Worm (Caenorhabditis elegans) whole organism, L1 larva: ENCODE results near the gene F56C9.8.

Experiments
- C16A3.4 ChIP-seq: fragments of 150-350 bp; optimal IDR thresholded peaks from 2 replicates; lab custom pipeline; 2014; ENCODE audit warnings: missing biosample characterization, missing genetic modification characterization
- Y116A8C.19 ChIP-seq: sonication (generic microtip); optimal IDR thresholded peaks from 2 replicates; lab custom pipeline; 2016; ENCODE audit warnings: missing compliant biosample characterization, missing genetic modification characterization, borderline replicate concordance
- alr-1 ChIP-seq: fragments of 200-800 bp; sonication (Bioruptor generic); optimal IDR thresholded peaks from 2 replicates; lab custom pipeline; 2018; ENCODE audit warnings: borderline replicate concordance, mild to moderate bottlenecking, missing genetic modification characterization, missing compliant biosample characterization
- ama-1 ChIP-seq: fragments of 150-350 bp; optimal IDR thresholded peaks from 2 replicates; lab custom pipeline; 2014
- blmp-1 ChIP-seq: fragments of 150-350 bp; optimal IDR thresholded peaks from 2 replicates; lab custom pipeline; 2014; ENCODE audit warnings: missing biosample characterization, missing genetic modification characterization
- ceh-63 ChIP-seq: fragments of 200-800 bp; sonication (Bioruptor generic); optimal IDR thresholded peaks from 2 replicates; lab custom pipeline; 2018; ENCODE audit warnings: mild to moderate bottlenecking, missing genetic modification characterization, missing compliant biosample characterization
- ceh-8 ChIP-seq: fragments of 200-800 bp; sonication (Bioruptor generic); optimal IDR thresholded peaks from 2 replicates; lab custom pipeline; 2018; ENCODE audit warnings: mild to moderate bottlenecking, missing genetic modification characterization, moderate library complexity, missing compliant biosample characterization
- ceh-88 ChIP-seq: fragments of 200-800 bp; sonication (Bioruptor generic); IDR thresholded peaks from 2 replicates; pipeline ENCODE4 v1.3.6; 2022; ENCODE audit warnings: missing genetic modification characterization, missing compliant biosample characterization
- ces-1 ChIP-seq: fragments of 150-350 bp; optimal IDR thresholded peaks from 2 replicates; lab custom pipeline; 2014; ENCODE audit warnings: missing biosample characterization, missing genetic modification reagents, missing genetic modification characterization
- dpl-1 ChIP-seq, 3 experiments: fragments of 150-350 bp in 2 of 3; sonication (generic microtip) in 1 of 3; optimal IDR thresholded peaks; 2 replicates each; lab custom pipeline; 2014 to 2017; ENCODE audit warnings: missing biosample characterization in 3 of 3, missing genetic modification characterization in 3 of 3, missing genetic modification reagents in 3 of 3
- efl-1 ChIP-seq, 4 experiments: fragments of 150-350 bp; optimal IDR thresholded peaks in 3 of 4; peaks in 1 of 4; 1 replicate in 1 of 4; 2 replicates in 3 of 4; lab custom pipeline; 2014; ENCODE audit warnings: missing biosample characterization in 2 of 4, missing genetic modification characterization in 2 of 4, missing genetic modification reagents in 2 of 4
- efl-3 ChIP-seq: fragments of 200-800 bp; sonication (Bioruptor generic); optimal IDR thresholded peaks from 2 replicates; lab custom pipeline; 2018; ENCODE audit warnings: mild to moderate bottlenecking, missing genetic modification characterization, missing compliant biosample characterization
- egl-13 ChIP-seq: sonication (generic microtip); optimal IDR thresholded peaks from 2 replicates; lab custom pipeline; 2016; ENCODE audit warnings: missing genotype, missing genetic modification reagents, missing genetic modification characterization, missing compliant biosample characterization
- elt-2 ChIP-seq: sonication (generic microtip); optimal IDR thresholded peaks from 2 replicates; lab custom pipeline; 2016; ENCODE audit warnings: missing genetic modification characterization, mild to moderate bottlenecking, inconsistent platforms, missing compliant biosample characterization, missing genetic modification reagents
- elt-3 ChIP-seq, 6 experiments: fragments of 150-350 bp in 1 of 6; sonication (generic microtip); optimal IDR thresholded peaks; 2 replicates each; lab custom pipeline; 2017 to 2018; ENCODE audit warnings: missing biosample characterization in 6 of 6, missing genetic modification characterization in 6 of 6, inconsistent platforms in 1 of 6
- fkh-10 ChIP-seq: sonication (generic microtip); optimal IDR thresholded peaks from 2 replicates; lab custom pipeline; 2017; ENCODE audit warnings: missing biosample characterization, missing genetic modification reagents, missing genetic modification characterization
- fkh-8 ChIP-seq: sonication (generic microtip); optimal IDR thresholded peaks from 2 replicates; lab custom pipeline; 2016; ENCODE audit warnings: mild to moderate bottlenecking, missing genetic modification characterization, missing compliant biosample characterization
- fos-1 ChIP-seq: fragments of 150-350 bp; optimal IDR thresholded peaks from 2 replicates; lab custom pipeline; 2014; ENCODE audit warnings: missing biosample characterization, missing genetic modification characterization
- hlh-4 ChIP-seq: sonication (generic microtip); optimal IDR thresholded peaks from 2 replicates; lab custom pipeline; 2016; ENCODE audit warnings: mild to moderate bottlenecking, missing genetic modification characterization, missing compliant biosample characterization
- jun-1 ChIP-seq: fragments of 150-350 bp; optimal IDR thresholded peaks from 2 replicates; lab custom pipeline; 2014; ENCODE audit warnings: missing biosample characterization, missing genetic modification reagents, missing genetic modification characterization
- lin-13 ChIP-seq: fragments of 150-350 bp; optimal IDR thresholded peaks from 2 replicates; lab custom pipeline; 2014; ENCODE audit warnings: missing biosample characterization, missing genetic modification reagents, missing genetic modification characterization
- lin-35 ChIP-seq, 2 experiments: fragments of 150-350 bp; optimal IDR thresholded peaks; 2 replicates each; lab custom pipeline; 2014; ENCODE audit warnings: missing biosample characterization in 2 of 2, missing genetic modification characterization in 2 of 2, missing genetic modification reagents in 2 of 2
- lsy-2 ChIP-seq, 2 experiments: fragments of 150-350 bp; optimal IDR thresholded peaks; 2 replicates each; lab custom pipeline; 2014; ENCODE audit warnings: missing biosample characterization in 2 of 2, missing genetic modification characterization in 2 of 2
- mep-1 ChIP-seq: fragments of 150-350 bp; optimal IDR thresholded peaks from 2 replicates; lab custom pipeline; 2014; ENCODE audit warnings: missing biosample characterization, missing genetic modification characterization
- nhr-11 ChIP-seq: fragments of 150-350 bp; optimal IDR thresholded peaks from 2 replicates; lab custom pipeline; 2014; ENCODE audit warnings: missing biosample characterization, missing genetic modification characterization
- nhr-20 ChIP-seq: sonication (generic microtip); optimal IDR thresholded peaks from 2 replicates; lab custom pipeline; 2016; ENCODE audit warnings: mild to moderate bottlenecking, missing genetic modification characterization, missing compliant biosample characterization
- nhr-237 ChIP-seq: fragments of 150-350 bp; optimal IDR thresholded peaks from 2 replicates; lab custom pipeline; 2014; ENCODE audit warnings: missing biosample characterization, missing genetic modification characterization
- nhr-71 ChIP-seq: sonication (generic microtip); optimal IDR thresholded peaks from 2 replicates; lab custom pipeline; 2016; ENCODE audit warnings: mild to moderate bottlenecking, missing genetic modification characterization, moderate library complexity, missing compliant biosample characterization
- nhr-84 ChIP-seq: sonication (generic microtip); optimal IDR thresholded peaks from 2 replicates; lab custom pipeline; 2017; ENCODE audit warnings: missing biosample characterization, missing genetic modification characterization
- nhr-85 ChIP-seq: sonication (generic microtip); peaks from one replicate; lab custom pipeline; 2016; ENCODE audit warnings: missing genetic modification characterization, inconsistent platforms, missing compliant biosample characterization
- pag-3 ChIP-seq: sonication (generic microtip); optimal IDR thresholded peaks from 2 replicates; lab custom pipeline; 2017; ENCODE audit warnings: missing genetic modification characterization, mild to moderate bottlenecking, missing compliant biosample characterization, antibody characterized with exemption, borderline replicate concordance; ENCODE audit not compliant: insufficient read depth
- pax-3 ChIP-seq: fragments of 200-800 bp; sonication (Bioruptor generic); optimal IDR thresholded peaks from 2 replicates; lab custom pipeline; 2018; ENCODE audit warnings: mild to moderate bottlenecking, missing genetic modification characterization, moderate library complexity, missing compliant biosample characterization
- pqm-1 ChIP-seq: sonication (generic microtip); optimal IDR thresholded peaks from 3 replicates; lab custom pipeline; 2017; ENCODE audit warnings: missing biosample characterization, missing genetic modification characterization
- skn-1 ChIP-seq: fragments of 150-350 bp; optimal IDR thresholded peaks from 2 replicates; lab custom pipeline; 2014; ENCODE audit warnings: missing biosample characterization, missing genetic modification characterization
- snu-23 ChIP-seq: sonication (generic microtip); optimal IDR thresholded peaks from 2 replicates; lab custom pipeline; 2016; ENCODE audit warnings: missing genetic modification characterization, missing compliant biosample characterization
- sup-37 ChIP-seq: fragments of 200-800 bp; sonication (Bioruptor generic); optimal IDR thresholded peaks from 2 replicates; lab custom pipeline; 2018; ENCODE audit warnings: mild to moderate bottlenecking, missing genetic modification characterization, missing compliant biosample characterization
- swsn-7 ChIP-seq: sonication (generic microtip); optimal IDR thresholded peaks from 2 replicates; lab custom pipeline; 2016; ENCODE audit warnings: missing genetic modification characterization, missing compliant biosample characterization
- tbx-2 ChIP-seq: sonication (generic microtip); optimal IDR thresholded peaks from 2 replicates; lab custom pipeline; 2016; ENCODE audit warnings: missing genetic modification characterization, missing compliant biosample characterization
- unc-30 ChIP-seq: sonication (generic microtip); optimal IDR thresholded peaks from 2 replicates; lab custom pipeline; 2017; ENCODE audit warnings: missing biosample characterization, missing genetic modification characterization
- unc-98 ChIP-seq: fragments of 200-800 bp; sonication (Bioruptor generic); IDR thresholded peaks from 2 replicates; pipeline ENCODE4 v1.3.6; 2022; ENCODE audit warnings: missing genetic modification characterization, missing compliant biosample characterization
- xbp-1 ChIP-seq: sonication (generic microtip); optimal IDR thresholded peaks from 2 replicates; lab custom pipeline; 2016; ENCODE audit warnings: missing genetic modification characterization, missing compliant biosample characterization
- zip-4 ChIP-seq: fragments of 200-800 bp; sonication (Bioruptor generic); optimal IDR thresholded peaks from 2 replicates; lab custom pipeline; 2018; ENCODE audit warnings: mild to moderate bottlenecking, missing genetic modification characterization, moderate library complexity, missing compliant biosample characterization

The F56C9.8 gene

ce11 chrIII:7290462-7290861 lies 28.8 kb downstream of the F56C9.8 start, which contains the start of gene algn-11:
Gene algn-11 (minus strand): TSS chrIII:7290562.
- no peak for TF ChIP-seq alr-1 (tag; lab: Kevin White, UChicago)
- no peak for TF ChIP-seq fos-1 (tag; lab: Kevin White, UChicago)
- TF ChIP-seq elt-3 (tag; optimal IDR thresholded peaks at IDR 0.05; lab: Kevin White, UChicago), result no peak
- no peak for TF ChIP-seq pax-3
- TF ChIP-seq ces-1 (GFP tag; lab: Kevin White, UChicago), result no peak
- TF ChIP-seq ceh-63 (GFP tag; lab: Kevin White, UChicago), result no peak
- TF ChIP-seq nhr-84 (tag; lab: Kevin White, UChicago), result no peak
- no peak for TF ChIP-seq nhr-237 (tag; lab: Kevin White, UChicago)
- no peak for TF ChIP-seq nhr-85
- TF ChIP-seq jun-1 (tag; lab: Kevin White, UChicago), result no peak
- no peak for TF ChIP-seq ama-1
- TF ChIP-seq dpl-1 (GFP tag; optimal IDR thresholded peaks at IDR 0.05; lab: Kevin White, UChicago), result no peak
- TF ChIP-seq zip-4, result no peak
- no peak for TF ChIP-seq unc-98 (GFP tag; lab: Robert Waterston, UW)
- no peak for TF ChIP-seq swsn-7 (tag; lab: Kevin White, UChicago)
- TF ChIP-seq pqm-1, result no peak
- no peak for TF ChIP-seq efl-3 (GFP tag; lab: Kevin White, UChicago)

- TF ChIP-seq efl-1 (optimal IDR thresholded peaks at IDR 0.05; lab: Kevin White, UChicago), result no peak
- TF ChIP-seq efl-1 (GFP tag; optimal IDR thresholded peaks at IDR 0.05 in 1 of 2; lab: Kevin White, UChicago), result peak in 1 of 2 experiments; percentile 88
- no peak for TF ChIP-seq tbx-2
These were observed 31.8 kb downstream of the F56C9.8 start, which contains the start of gene ykt-6 for ce11 chrIII:7287503-7287902. Gene ykt-6 (minus strand): TSS chrIII:7287603.

DNA sequence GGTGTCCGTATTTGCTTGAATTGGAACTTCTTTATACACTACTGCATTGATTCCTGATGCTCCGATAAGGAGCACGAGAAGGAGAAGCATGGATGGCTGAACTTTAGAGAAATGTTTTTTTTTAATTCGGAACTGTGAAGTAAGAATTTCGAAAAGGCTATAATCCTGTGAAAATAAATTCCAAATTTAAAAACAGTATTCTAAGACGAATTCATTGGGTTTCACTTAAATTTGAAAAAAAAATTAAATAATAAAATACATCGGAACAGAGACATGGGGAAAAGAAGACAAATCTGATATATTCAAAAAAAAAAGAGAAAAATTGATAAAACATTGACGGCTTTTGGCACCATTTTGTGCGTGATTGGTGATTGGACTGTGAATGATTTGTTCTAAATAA lies 33.5 kb downstream of the F56C9.8 start, which contains the start of gene pho-5:
TSS of gene pho-5 (minus strand) at position 101 of the 400 bp plus-strand sequence.
- no peak for TF ChIP-seq unc-98 (GFP tag; lab: Robert Waterston, UW)
- TF ChIP-seq nhr-84 (tag; lab: Kevin White, UChicago), result no peak

DNA sequence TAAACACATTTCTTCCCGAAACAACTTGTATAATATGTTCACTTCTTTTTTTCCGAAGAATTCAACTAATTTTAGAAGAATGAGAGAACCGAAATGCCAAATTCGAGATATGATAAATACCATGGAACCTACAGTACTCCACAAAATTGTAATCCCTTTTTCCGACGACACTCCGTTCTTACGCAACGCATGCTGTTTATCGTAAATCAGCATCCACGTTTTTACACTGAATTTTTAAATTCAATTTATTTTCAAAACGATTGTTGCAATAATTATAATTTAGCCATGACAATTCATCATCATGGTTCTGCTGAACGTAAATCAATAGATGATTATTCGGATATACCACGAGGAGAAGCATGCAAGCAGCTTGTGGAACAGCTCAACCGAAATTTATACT lies 38.1 kb downstream of the F56C9.8 start, which contains the start of gene B0361.3:
TSS of gene B0361.3 (plus strand) at position 284 of the 400 bp plus-strand sequence.
- TF ChIP-seq fkh-10 (GFP tag; lab: Kevin White, UChicago) (no peak), efl-1 (optimal IDR thresholded peaks at IDR 0.05; lab: Kevin White, UChicago) (peak in 1 of 2 experiments; percentile 29), efl-1 (GFP tag; optimal IDR thresholded peaks at IDR 0.05 in 1 of 2; lab: Kevin White, UChicago) (no peak), pqm-1 (no peak), ceh-88 (GFP tag; lab: Robert Waterston, UW) (no peak), blmp-1 (tag; lab: Kevin White, UChicago) (peak; percentile 5), lin-35 (GFP tag; optimal IDR thresholded peaks at IDR 0.05; lab: Kevin White, UChicago) (peak in 1 of 2 experiments; percentile 46), egl-13 (tag; lab: Kevin White, UChicago) (no peak), lsy-2 (tag; optimal IDR thresholded peaks at IDR 0.05; lab: Kevin White, UChicago) (peak in 1 of 2 experiments; percentile 77), dpl-1 (GFP tag; optimal IDR thresholded peaks at IDR 0.05; lab: Kevin White, UChicago) (peak in 1 of 3 experiments; percentile 26)

DNA sequence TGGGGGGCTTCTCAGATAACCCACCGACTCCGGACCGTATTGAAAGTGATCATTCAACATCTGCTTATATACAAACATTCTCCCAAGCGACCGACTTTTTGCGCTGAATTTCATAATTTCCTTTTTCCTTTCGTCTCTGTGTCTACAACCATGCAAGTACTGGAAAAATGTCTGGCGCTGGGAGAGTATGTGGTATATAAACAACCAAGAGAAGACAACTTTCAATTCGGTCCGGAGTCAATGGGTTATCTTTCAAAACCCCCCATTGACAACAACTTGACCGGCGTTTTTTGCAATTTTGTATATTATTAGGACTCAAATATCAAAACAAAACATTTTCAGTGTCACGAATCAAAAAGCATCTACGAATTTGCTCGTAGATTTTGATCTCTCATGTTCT lies 40.8 kb downstream of the F56C9.8 start:
- peak; percentile 15 for TF ChIP-seq lin-13 (GFP tag; lab: Kevin White, UChicago)
- peak; percentile 76 for TF ChIP-seq skn-1 (tag; lab: Kevin White, UChicago)
- peak; percentile 64 for TF ChIP-seq nhr-20 (tag; lab: Kevin White, UChicago)
- TF ChIP-seq dpl-1 (GFP tag; optimal IDR thresholded peaks at IDR 0.05; lab: Kevin White, UChicago), result peak; percentile 41 to 65 (median 64)
- peak; percentile 72 for TF ChIP-seq swsn-7 (tag; lab: Kevin White, UChicago)
- peak; percentile 26 for TF ChIP-seq mep-1
- TF ChIP-seq lin-35 (GFP tag; optimal IDR thresholded peaks at IDR 0.05; lab: Kevin White, UChicago), result peak; percentile 13 to 73
- peak; percentile 66 for TF ChIP-seq elt-2 (tag; lab: Kevin White, UChicago)
- no peak for TF ChIP-seq nhr-84 (tag; lab: Kevin White, UChicago)
- TF ChIP-seq Y116A8C.19, result no peak
- peak; percentile 57 for TF ChIP-seq snu-23 (GFP tag; lab: Kevin White, UChicago)
- no peak for TF ChIP-seq hlh-4 (tag; lab: Kevin White, UChicago)
- TF ChIP-seq unc-30 (tag; lab: Kevin White, UChicago), result no peak
- peak; percentile 73 for TF ChIP-seq nhr-71 (tag; lab: Kevin White, UChicago)
- no peak for TF ChIP-seq egl-13 (tag; lab: Kevin White, UChicago)
- peak; percentile 51 for TF ChIP-seq xbp-1 (tag; lab: Kevin White, UChicago)
- no peak for TF ChIP-seq nhr-11 (tag; lab: Kevin White, UChicago)
- TF ChIP-seq ceh-8 (GFP tag; lab: Kevin White, UChicago), result peak; percentile 7
- TF ChIP-seq fkh-8 (tag; lab: Kevin White, UChicago), result peak; percentile 65
- no peak for TF ChIP-seq ama-1
- peak; percentile 78 for TF ChIP-seq C16A3.4 (tag; lab: Kevin White, UChicago)
- no peak for TF ChIP-seq sup-37 (GFP tag; lab: Kevin White, UChicago)
- no peak for TF ChIP-seq pag-3 (tag; lab: Kevin White, UChicago)
- peak; percentile 2 for TF ChIP-seq tbx-2
